Worm (Caenorhabditis elegans): ENCODE data around the gene tin-9.1.

The tin-9.1 gene

DNA sequence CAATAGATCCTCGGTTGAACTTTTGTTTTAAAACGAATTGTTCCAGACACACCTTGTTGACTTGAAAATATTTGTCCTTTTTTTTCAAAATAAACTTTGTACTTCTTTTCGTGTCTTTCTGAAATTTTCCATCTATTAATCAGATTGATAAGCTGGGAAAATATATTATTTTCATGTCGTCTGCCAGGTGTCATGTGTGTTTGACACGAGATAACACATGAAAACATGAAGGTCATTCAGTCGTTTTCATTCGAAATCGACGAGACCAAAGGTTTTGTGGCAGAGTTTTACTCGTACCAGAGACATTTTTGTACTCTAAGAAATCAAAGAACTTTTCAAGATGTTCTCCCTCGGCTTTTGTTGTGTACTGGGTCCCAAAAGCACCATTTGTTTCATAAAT lies 23.8 kb downstream of the tin-9.1 start (continued):
- peak; percentile 17 for TF ChIP-seq mep-1 (tag; optimal IDR thresholded peaks at IDR 0.05)
- no peak for TF ChIP-seq ces-1 (GFP tag; optimal IDR thresholded peaks at IDR 0.05)
- peak; percentile 86 for TF ChIP-seq nhr-85 (tag)
- no peak for TF ChIP-seq nhr-84 (tag; optimal IDR thresholded peaks at IDR 0.05)
- TF ChIP-seq efl-1 (optimal IDR thresholded peaks at IDR 0.05) = no peak
- TF ChIP-seq efl-1 (GFP tag; optimal IDR thresholded peaks at IDR 0.05 in 1 of 2) = peak in 1 of 2 experiments; percentile 65
- no peak for TF ChIP-seq pqm-1 (tag; optimal IDR thresholded peaks at IDR 0.05)
- no peak for TF ChIP-seq pag-3 (tag; optimal IDR thresholded peaks at IDR 0.05; ENCODE audit: borderline replicate concordance, insufficient read depth)
- peak in 1 of 2 experiments; percentile 41 for TF ChIP-seq mdl-1 (tag; optimal IDR thresholded peaks at IDR 0.05)
- TF ChIP-seq nhr-71 (tag; optimal IDR thresholded peaks at IDR 0.05) = peak; percentile 66
- TF ChIP-seq grh-1 (GFP tag; IDR thresholded peaks at IDR 0.05) = no peak
- TF ChIP-seq hlh-4 (tag; optimal IDR thresholded peaks at IDR 0.05) = no peak
- no peak for TF ChIP-seq unc-30 (tag; optimal IDR thresholded peaks at IDR 0.05)
- no peak for TF ChIP-seq tbx-2 (tag; optimal IDR thresholded peaks at IDR 0.05)
- TF ChIP-seq nhr-28 (tag; optimal IDR thresholded peaks at IDR 0.05) = no peak
- TF ChIP-seq xbp-1 (tag; optimal IDR thresholded peaks at IDR 0.05) = no peak
- peak; percentile 24 for TF ChIP-seq C16A3.4 (tag; optimal IDR thresholded peaks at IDR 0.05)
- peak; percentile 59 for TF ChIP-seq nhr-20 (tag; optimal IDR thresholded peaks at IDR 0.05)
- no peak for TF ChIP-seq nhr-76 (tag; optimal IDR thresholded peaks at IDR 0.05)
- no peak for TF ChIP-seq sox-4 (tag; optimal IDR thresholded peaks at IDR 0.05)
- no peak for TF ChIP-seq isw-1 (GFP tag; IDR thresholded peaks at IDR 0.05)
- TF ChIP-seq tlp-1 (tag; optimal IDR thresholded peaks at IDR 0.05) = no peak
- TF ChIP-seq vab-15 (tag; optimal IDR thresholded peaks at IDR 0.05) = no peak
- TF ChIP-seq hlh-17 (GFP tag; optimal IDR thresholded peaks at IDR 0.05; ENCODE audit: borderline replicate concordance) = no peak
- TF ChIP-seq nhr-90 (tag; optimal IDR thresholded peaks at IDR 0.05; ENCODE audit: poor library complexity) = peak; percentile 28
- no peak for TF ChIP-seq ceh-8 (GFP tag; optimal IDR thresholded peaks at IDR 0.05)
- TF ChIP-seq ztf-4 (tag; optimal IDR thresholded peaks at IDR 0.05) = no peak
- TF ChIP-seq jun-1 (tag; optimal IDR thresholded peaks at IDR 0.05) = no peak
- no peak for TF ChIP-seq dsc-1 (tag; optimal IDR thresholded peaks at IDR 0.05)
- TF ChIP-seq fkh-10 (GFP tag; optimal IDR thresholded peaks at IDR 0.05) = no peak

DNA sequence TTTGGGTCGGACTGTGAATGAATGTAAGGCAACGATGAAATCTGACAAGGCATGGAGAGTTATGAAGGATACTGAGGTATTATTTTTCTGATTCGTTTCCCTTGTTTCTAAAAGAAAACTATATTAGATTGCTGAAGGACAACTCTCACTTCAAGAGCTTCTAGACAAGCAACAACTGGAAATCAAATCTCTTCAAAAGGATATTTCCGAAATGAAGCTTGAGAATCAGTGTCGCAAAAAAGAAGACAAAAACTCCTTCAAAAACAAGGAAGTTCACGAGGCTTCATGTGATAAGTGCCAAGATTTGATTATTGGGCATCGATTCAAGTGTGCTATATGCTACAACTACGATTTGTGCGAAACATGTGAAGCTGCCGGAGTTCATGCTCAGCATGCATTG lies 25.8 kb downstream of the tin-9.1 start:
- TF ChIP-seq nhr-77 (tag; optimal IDR thresholded peaks at IDR 0.05) = no peak
- peak; percentile 94 for TF ChIP-seq fkh-10 (GFP tag; optimal IDR thresholded peaks at IDR 0.05)
- peak; percentile 36 for TF ChIP-seq lin-14 (GFP tag; optimal IDR thresholded peaks at IDR 0.05)
- no peak for TF ChIP-seq xbp-1 (tag; optimal IDR thresholded peaks at IDR 0.05)
- no peak for TF ChIP-seq C16A3.4 (tag; optimal IDR thresholded peaks at IDR 0.05)
- TF ChIP-seq unc-86 (tag; optimal IDR thresholded peaks at IDR 0.05) = no peak

DNA sequence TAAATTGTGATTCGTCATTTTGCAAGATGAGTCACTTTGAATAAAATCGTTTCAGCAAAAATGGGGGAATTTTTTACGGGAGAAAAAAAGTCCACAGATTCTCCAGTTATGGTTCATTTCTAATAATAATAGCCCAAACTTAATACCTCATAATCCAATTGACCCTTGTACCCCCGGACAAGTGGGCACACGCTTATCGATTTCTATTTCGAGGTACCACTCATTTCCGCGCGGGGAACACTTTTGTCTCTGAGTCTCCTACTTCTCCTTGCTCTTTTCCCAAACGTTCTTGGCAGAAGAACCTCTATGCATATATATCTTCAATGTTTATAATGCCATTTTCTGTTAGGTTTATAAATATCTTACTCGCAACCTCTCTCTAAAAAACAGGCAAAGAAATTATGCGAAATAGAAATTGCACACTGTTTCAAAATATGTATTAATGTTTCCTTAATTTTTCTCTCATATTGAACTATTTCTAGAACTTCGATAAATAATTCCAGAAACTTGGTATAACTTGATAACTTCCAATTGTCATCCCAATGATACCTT lies 27.2 kb downstream of the tin-9.1 start, which contains the start of gene gldi-4:
TSS of gene gldi-4 (plus strand) at position 502 of the 552 bp plus-strand sequence.
- TF ChIP-seq unc-62 (GFP tag; optimal IDR thresholded peaks at IDR 0.05) (no peak), irx-1 (tag; optimal IDR thresholded peaks at IDR 0.05) (no peak), nhr-84 (tag; optimal IDR thresholded peaks at IDR 0.05) (no peak), zag-1 (tag; optimal IDR thresholded peaks at IDR 0.05) (no peak), ama-1 (optimal IDR thresholded peaks at IDR 0.05) (no peak), fkh-8 (tag; optimal IDR thresholded peaks at IDR 0.05) (no peak), elt-3 (tag; optimal IDR thresholded peaks at IDR 0.05) (no peak), unc-130 (tag; optimal IDR thresholded peaks at IDR 0.05) (no peak), sup-37 (GFP tag; optimal IDR thresholded peaks at IDR 0.05) (no peak), ceh-63 (GFP tag; optimal IDR thresholded peaks at IDR 0.05) (no peak), lin-13 (GFP tag; optimal IDR thresholded peaks at IDR 0.05) (no peak), dpl-1 (GFP tag; optimal IDR thresholded peaks at IDR 0.05) (no peak), pqm-1 (tag; optimal IDR thresholded peaks at IDR 0.05) (no peak), snu-23 (GFP tag; optimal IDR thresholded peaks at IDR 0.05) (no peak), fkh-4 (tag; optimal IDR thresholded peaks at IDR 0.05; ENCODE audit: borderline replicate concordance) (no peak)
